Fruit fly (Drosophila melanogaster): ENCODE measurements around the gene CG6865.

CG6865 gene

dm6 chr3L:18898770-18899278 is 35.4 kb downstream of the CG6865 start, which contains the start of gene RpL26 (continued):
- TF ChIP-seq CG11085 (GFP tag; IDR thresholded peaks at IDR 0.05) = peak; percentile 64; the same call in 1 of the 2 replicates
- peak; percentile 77 for TF ChIP-seq CG12155 (GFP tag; optimal IDR thresholded peaks at IDR 0.05)
- peak; percentile 46; the same call in 1 of the 2 replicates for TF ChIP-seq CG14014 (GFP tag; IDR thresholded peaks at IDR 0.05)
- TF ChIP-seq Med (GFP tag) = peak; percentile 95
- peak; percentile 77 for TF ChIP-seq twi (tag; optimal IDR thresholded peaks at IDR 0.05)
- TF ChIP-seq pfk (GFP tag; optimal IDR thresholded peaks at IDR 0.05) = no peak
- TF ChIP-seq CG31224 (GFP tag; IDR thresholded peaks at IDR 0.05) = peak; percentile 53
- peak; percentile 42 for TF ChIP-seq fd96Cb (tag; optimal IDR thresholded peaks at IDR 0.05)
- no peak for TF ChIP-seq crol (GFP tag; IDR thresholded peaks at IDR 0.05)
- TF ChIP-seq PHDP (tag; optimal IDR thresholded peaks at IDR 0.05) = peak; percentile 61
- peak; percentile 85 for TF ChIP-seq bbx (GFP tag; IDR thresholded peaks at IDR 0.05; ENCODE audit: partially characterized antibody)
- TF ChIP-seq CkIIα-i1 (GFP tag; IDR thresholded peaks at IDR 0.05) = no peak
- TF ChIP-seq knrl (GFP tag; IDR thresholded peaks at IDR 0.05; ENCODE audit: partially characterized antibody) = peak; percentile 99
- TF ChIP-seq CG18599 (GFP tag; optimal IDR thresholded peaks at IDR 0.05) = no peak
- peak; percentile 100 for TF ChIP-seq BEAF-32 (GFP tag; optimal IDR thresholded peaks at IDR 0.05)
- no peak for TF ChIP-seq gsb (GFP tag; IDR thresholded peaks at IDR 0.05)
- TF ChIP-seq MTF-1 (GFP tag; optimal IDR thresholded peaks at IDR 0.05; ENCODE audit: borderline replicate concordance) = peak; percentile 14
- peak; percentile 83 for TF ChIP-seq CG6272 (GFP tag; IDR thresholded peaks at IDR 0.05)
- no peak for TF ChIP-seq mirr (GFP tag; optimal IDR thresholded peaks at IDR 0.05)
- TF ChIP-seq seq (GFP tag; IDR thresholded peaks at IDR 0.05) = no peak
- peak; percentile 74 for TF ChIP-seq CG17385 (GFP tag; optimal IDR thresholded peaks at IDR 0.05)
- TF ChIP-seq CG2712 (tag; optimal IDR thresholded peaks at IDR 0.05) = peak; percentile 75
- TF ChIP-seq klu (GFP tag; IDR thresholded peaks at IDR 0.05) = peak; percentile 69; the same call in 1 of the 2 replicates
- no peak for TF ChIP-seq h (optimal IDR thresholded peaks at IDR 0.05)
- TF ChIP-seq CG10431 (GFP tag; optimal IDR thresholded peaks at IDR 0.05) = peak; percentile 46
- no peak for TF ChIP-seq Hmr (GFP tag; optimal IDR thresholded peaks at IDR 0.05)
- peak; percentile 29 for TF ChIP-seq CG31365 (tag; optimal IDR thresholded peaks at IDR 0.05)
- peak; percentile 71 for TF ChIP-seq CG12942 (GFP tag; optimal IDR thresholded peaks at IDR 0.05)
- peak; percentile 70 to 84 for TF ChIP-seq Pdp1 (GFP tag; optimal IDR thresholded peaks at IDR 0.05)
- TF ChIP-seq CG15696 (tag; optimal IDR thresholded peaks at IDR 0.05) = peak; percentile 72
- TF ChIP-seq CG8924 (tag; optimal IDR thresholded peaks at IDR 0.05) = peak; percentile 71
- no peak for TF ChIP-seq Jarid2 (GFP tag; optimal IDR thresholded peaks at IDR 0.05)
- TF ChIP-seq Fer2 (tag; optimal IDR thresholded peaks at IDR 0.05) = peak; percentile 53
- TF ChIP-seq CG17802 (tag; optimal IDR thresholded peaks at IDR 0.05) = peak; percentile 7
- peak; percentile 83 for TF ChIP-seq CG7786 (GFP tag; optimal IDR thresholded peaks at IDR 0.05)
- peak; percentile 81 for TF ChIP-seq sob (GFP tag; IDR thresholded peaks at IDR 0.05)
- TF ChIP-seq Sox102F (GFP tag; optimal IDR thresholded peaks at IDR 0.05) = no peak
- peak; percentile 41 for TF ChIP-seq her (GFP tag; optimal IDR thresholded peaks at IDR 0.05)
- TF ChIP-seq pros (GFP tag; optimal IDR thresholded peaks at IDR 0.05) = no peak
- TF ChIP-seq CG31388 (GFP tag; optimal IDR thresholded peaks at IDR 0.05) = no peak
- peak; percentile 63 for TF ChIP-seq Max (GFP tag; optimal IDR thresholded peaks at IDR 0.05)
- peak; percentile 46 for TF ChIP-seq stwl (tag; optimal IDR thresholded peaks at IDR 0.05)
- peak; percentile 85 for TF ChIP-seq CG9215 (GFP tag; IDR thresholded peaks at IDR 0.05)
- TF ChIP-seq ham (GFP tag; IDR thresholded peaks at IDR 0.05) = no peak
- TF ChIP-seq wek (GFP tag; optimal IDR thresholded peaks at IDR 0.05) = peak; percentile 15
- peak; percentile 82 for TF ChIP-seq CG7372 (GFP tag; IDR thresholded peaks at IDR 0.05)
- TF ChIP-seq usp (GFP tag; optimal IDR thresholded peaks at IDR 0.05) = no peak
- TF ChIP-seq nmo (GFP tag; optimal IDR thresholded peaks at IDR 0.05) = peak; percentile 92
- no peak for TF ChIP-seq prd (optimal IDR thresholded peaks at IDR 0.05)
- TF ChIP-seq prd (GFP tag; IDR thresholded peaks at IDR 0.05) = peak; percentile 82
